Fruit fly (Drosophila melanogaster): ENCODE data around the gene CG9853.
A peak's percentile ranks its signal among the peaks of the same experiment; 100 is the strongest.

The CG9853 gene

dm6 chr3R:4381079-4381919, 20.5 kb downstream of the CG9853 start, which contains the start of gene Cont (continued):
- TF ChIP-seq Mad (GFP tag; optimal IDR thresholded peaks at IDR 0.05) (peak; percentile 6), bsh (GFP tag; optimal IDR thresholded peaks at IDR 0.05) (no peak), Abd-B (GFP tag; optimal IDR thresholded peaks at IDR 0.05) (no peak), CG12071 (GFP tag; optimal IDR thresholded peaks at IDR 0.05) (no peak), Fer2 (tag; optimal IDR thresholded peaks at IDR 0.05) (no peak), hth (optimal IDR thresholded peaks at IDR 0.05) (no peak), hkb (optimal IDR thresholded peaks at IDR 0.05) (no peak), hkb (GFP tag; IDR thresholded peaks at IDR 0.05) (no peak), br (optimal IDR thresholded peaks at IDR 0.05) (no peak), CG8359 (GFP tag; optimal IDR thresholded peaks at IDR 0.05; ENCODE audit: borderline replicate concordance) (no peak), CG11696 (GFP tag; IDR thresholded peaks at IDR 0.05) (no peak), pnt (GFP tag; optimal IDR thresholded peaks at IDR 0.05) (no peak), crp (GFP tag; optimal IDR thresholded peaks at IDR 0.05) (no peak), CG10209 (GFP tag; optimal IDR thresholded peaks at IDR 0.05) (no peak), ems (GFP tag; optimal IDR thresholded peaks at IDR 0.05) (no peak), CG31388 (GFP tag; optimal IDR thresholded peaks at IDR 0.05) (no peak), CG33213 (GFP tag; optimal IDR thresholded peaks at IDR 0.05) (no peak), CG4854 (GFP tag; optimal IDR thresholded peaks at IDR 0.05) (no peak), CG2120 (GFP tag; optimal IDR thresholded peaks at IDR 0.05) (peak; percentile 25), odd (GFP tag; optimal IDR thresholded peaks at IDR 0.05) (no peak), cg (GFP tag; optimal IDR thresholded peaks at IDR 0.05) (peak; percentile 76), Max (GFP tag; optimal IDR thresholded peaks at IDR 0.05) (no peak), nerfin-2 (GFP tag; IDR thresholded peaks at IDR 0.05; ENCODE audit: partially characterized antibody) (peak; percentile 94), CG2889 (GFP tag; IDR thresholded peaks at IDR 0.05) (no peak), chm (GFP tag; IDR thresholded peaks at IDR 0.05) (no peak), Dll (GFP tag; IDR thresholded peaks at IDR 0.05; ENCODE audit: partially characterized antibody) (peak; percentile 91), CG10431 (GFP tag; optimal IDR thresholded peaks at IDR 0.05) (no peak), H15 (GFP tag; IDR thresholded peaks at IDR 0.05) (no peak), CTCF (GFP tag; optimal IDR thresholded peaks at IDR 0.05) (no peak), Trl (optimal IDR thresholded peaks at IDR 0.05) (no peak), Trl (GFP tag; optimal IDR thresholded peaks at IDR 0.05) (no peak), ftz-f1 (GFP tag; optimal IDR thresholded peaks at IDR 0.05) (no peak), bigmax (GFP tag; optimal IDR thresholded peaks at IDR 0.05) (no peak), CG8281 (tag; optimal IDR thresholded peaks at IDR 0.05) (no peak), hbn (GFP tag; IDR thresholded peaks at IDR 0.05; ENCODE audit: partially characterized antibody) (peak; percentile 94), Hr39 (optimal IDR thresholded peaks at IDR 0.05) (no peak), lab (GFP tag; optimal IDR thresholded peaks at IDR 0.05) (no peak), CG17612 (GFP tag; IDR thresholded peaks at IDR 0.05) (no peak), salm (tag; optimal IDR thresholded peaks at IDR 0.05) (no peak), CG32767 (GFP tag; IDR thresholded peaks at IDR 0.05) (no peak), CG15514 (GFP tag; optimal IDR thresholded peaks at IDR 0.05) (peak; percentile 68), stc (GFP tag; IDR thresholded peaks at IDR 0.05) (no peak), dysf (GFP tag; IDR thresholded peaks at IDR 0.05) (no peak), Adf1 (GFP tag; IDR thresholded peaks at IDR 0.05) (peak; percentile 27), mld (GFP tag; IDR thresholded peaks at IDR 0.05; ENCODE audit: partially characterized antibody) (peak; percentile 82), sisA (GFP tag; IDR thresholded peaks at IDR 0.05) (no peak), Hmr (GFP tag; optimal IDR thresholded peaks at IDR 0.05) (no peak), NfI (GFP tag; optimal IDR thresholded peaks at IDR 0.05) (no peak), Ets97D (GFP tag; optimal IDR thresholded peaks at IDR 0.05) (peak; percentile 38), CG8944 (GFP tag; optimal IDR thresholded peaks at IDR 0.05) (no peak), CG9932 (GFP tag; IDR thresholded peaks at IDR 0.05) (peak; percentile 46; the same call in 1 of the 2 replicates), vvl (GFP tag; IDR thresholded peaks at IDR 0.05) (no peak)

All from whole organism, embryonic.